Worm (Caenorhabditis elegans) whole organism, mixed stage, embryonic: ENCODE results near the gene Y6G8.5.

ENCODE experiments used
- M03D4.4 ChIP-seq: sonication (generic microtip); optimal IDR thresholded peaks from 2 replicates; lab custom pipeline; 2017; ENCODE audit warnings: mild to moderate bottlenecking, missing genetic modification characterization, missing compliant biosample characterization
- bed-3 ChIP-seq: fragments of 200-800 bp; sonication (Bioruptor generic); optimal IDR thresholded peaks from 3 replicates; lab custom pipeline; 2018; ENCODE audit warnings: mild to moderate bottlenecking, missing genetic modification characterization, moderate library complexity, missing compliant biosample characterization
- blmp-1 ChIP-seq: fragments of 150-350 bp; optimal IDR thresholded peaks from 2 replicates; lab custom pipeline; 2014; ENCODE audit warnings: missing biosample characterization, missing genetic modification characterization
- ceh-39 ChIP-seq: fragments of 150-350 bp; optimal IDR thresholded peaks from 2 replicates; lab custom pipeline; 2014; ENCODE audit warnings: missing biosample characterization, missing genetic modification characterization
- ceh-43 ChIP-seq: fragments of 200-800 bp; sonication (Bioruptor generic); optimal IDR thresholded peaks from 2 replicates; lab custom pipeline; 2018; ENCODE audit warnings: mild to moderate bottlenecking, missing genetic modification characterization, moderate library complexity, missing compliant biosample characterization
- ceh-83 ChIP-seq: fragments of 200-800 bp; sonication (Bioruptor generic); optimal IDR thresholded peaks from 2 replicates; lab custom pipeline; 2018; ENCODE audit warnings: mild to moderate bottlenecking, missing genetic modification characterization, missing compliant biosample characterization
- cnd-1 ChIP-seq: fragments of 200-800 bp; sonication (Bioruptor generic); optimal IDR thresholded peaks from 2 replicates; lab custom pipeline; 2018; ENCODE audit warnings: mild to moderate bottlenecking, missing genetic modification characterization, missing compliant biosample characterization
- drap-1 ChIP-seq: fragments of 200-800 bp; sonication (Bioruptor generic); optimal IDR thresholded peaks from 3 replicates; lab custom pipeline; 2018; ENCODE audit warnings: mild to moderate bottlenecking, missing genetic modification characterization, missing compliant biosample characterization
- elt-1 ChIP-seq: sonication (generic microtip); optimal IDR thresholded peaks from 2 replicates; lab custom pipeline; 2017; ENCODE audit warnings: missing genetic modification characterization, mild to moderate bottlenecking, missing compliant biosample characterization, antibody characterized with exemption, moderate library complexity, borderline replicate concordance; ENCODE audit not compliant: insufficient read depth
- elt-3 ChIP-seq: fragments of 150-350 bp; optimal IDR thresholded peaks from 2 replicates; lab custom pipeline; 2014; ENCODE audit warnings: missing biosample characterization, missing genetic modification characterization
- flh-1 ChIP-seq: fragments of 200-800 bp; sonication (Bioruptor generic); optimal IDR thresholded peaks from 2 replicates; lab custom pipeline; 2018; ENCODE audit warnings: mild to moderate bottlenecking, missing genetic modification characterization, moderate library complexity, missing compliant biosample characterization
- ham-2 ChIP-seq: fragments of 200-800 bp; sonication (Bioruptor generic); optimal IDR thresholded peaks from 2 replicates; lab custom pipeline; 2018; ENCODE audit warnings: mild to moderate bottlenecking, missing genetic modification characterization, missing compliant biosample characterization
- hlh-1 ChIP-seq: fragments of 150-350 bp; optimal IDR thresholded peaks from 2 replicates; lab custom pipeline; 2014; ENCODE audit warnings: missing biosample characterization, missing genetic modification reagents, missing genetic modification characterization
- lin-13 ChIP-seq: fragments of 150-350 bp; optimal IDR thresholded peaks from 2 replicates; lab custom pipeline; 2014; ENCODE audit warnings: missing biosample characterization, missing genetic modification characterization
- lin-32 ChIP-seq: fragments of 200-800 bp; sonication (Bioruptor generic); optimal IDR thresholded peaks from 2 replicates; lab custom pipeline; 2018; ENCODE audit warnings: mild to moderate bottlenecking, missing genetic modification characterization, missing compliant biosample characterization
- lsy-2 ChIP-seq: fragments of 150-350 bp; optimal IDR thresholded peaks from 2 replicates; lab custom pipeline; 2014; ENCODE audit warnings: missing biosample characterization, missing genetic modification characterization
- mab-5 ChIP-seq: fragments of 150-350 bp; optimal IDR thresholded peaks from 2 replicates; lab custom pipeline; 2014; ENCODE audit warnings: missing biosample characterization, missing genetic modification characterization
- mls-2 ChIP-seq: sonication (generic microtip); optimal IDR thresholded peaks from 2 replicates; lab custom pipeline; 2016; ENCODE audit warnings: mild to moderate bottlenecking, missing genetic modification characterization, moderate library complexity, missing compliant biosample characterization
- nhr-12 ChIP-seq: fragments of 150-350 bp; optimal IDR thresholded peaks from 2 replicates; lab custom pipeline; 2014; ENCODE audit warnings: missing biosample characterization, missing genetic modification characterization
- nhr-2 ChIP-seq: fragments of 150-350 bp; optimal IDR thresholded peaks from 2 replicates; lab custom pipeline; 2014; ENCODE audit warnings: missing biosample characterization, missing genetic modification characterization
- nhr-237 ChIP-seq: fragments of 150-350 bp; optimal IDR thresholded peaks from 2 replicates; lab custom pipeline; 2014; ENCODE audit warnings: missing biosample characterization, missing genetic modification characterization
- nhr-28 ChIP-seq: fragments of 150-350 bp; optimal IDR thresholded peaks from 2 replicates; lab custom pipeline; 2014; ENCODE audit warnings: missing biosample characterization, missing genetic modification characterization
- nhr-76 ChIP-seq: sonication (generic microtip); optimal IDR thresholded peaks from 2 replicates; lab custom pipeline; 2017; ENCODE audit warnings: missing biosample characterization, missing genetic modification characterization
- pha-4 ChIP-seq: fragments of 150-350 bp; optimal IDR thresholded peaks from 2 replicates; lab custom pipeline; 2018; ENCODE audit warnings: missing biosample characterization, missing genetic modification reagents, missing genetic modification characterization
- sem-2 ChIP-seq: fragments of 200-800 bp; sonication (Bioruptor generic); optimal IDR thresholded peaks from 2 replicates; lab custom pipeline; 2018; ENCODE audit warnings: mild to moderate bottlenecking, missing genetic modification characterization, missing compliant biosample characterization
- snpc-4 ChIP-seq: fragments of 150-350 bp; optimal IDR thresholded peaks from 2 replicates; lab custom pipeline; 2014; ENCODE audit warnings: missing biosample characterization, missing genetic modification characterization
- sptf-1 ChIP-seq: sonication (generic microtip); optimal IDR thresholded peaks from 2 replicates; lab custom pipeline; 2017; ENCODE audit warnings: mild to moderate bottlenecking, missing genetic modification characterization, moderate library complexity, missing compliant biosample characterization
- tbx-8 ChIP-seq: fragments of 200-800 bp; sonication (Bioruptor generic); optimal IDR thresholded peaks from 2 replicates; lab custom pipeline; 2018; ENCODE audit warnings: mild to moderate bottlenecking, missing genetic modification characterization, moderate library complexity, missing compliant biosample characterization
- unc-39 ChIP-seq: fragments of 150-350 bp; optimal IDR thresholded peaks from 2 replicates; lab custom pipeline; 2014; ENCODE audit warnings: missing biosample characterization, missing genetic modification characterization
- unc-62 ChIP-seq: fragments of 150-350 bp; optimal IDR thresholded peaks from 2 replicates; lab custom pipeline; 2014; ENCODE audit warnings: missing biosample characterization, missing genetic modification reagents, missing genetic modification characterization
- zip-8 ChIP-seq: fragments of 150-350 bp; optimal IDR thresholded peaks from 2 replicates; lab custom pipeline; 2014; ENCODE audit warnings: missing biosample characterization, missing genetic modification characterization

The Y6G8.5 gene

DNA sequence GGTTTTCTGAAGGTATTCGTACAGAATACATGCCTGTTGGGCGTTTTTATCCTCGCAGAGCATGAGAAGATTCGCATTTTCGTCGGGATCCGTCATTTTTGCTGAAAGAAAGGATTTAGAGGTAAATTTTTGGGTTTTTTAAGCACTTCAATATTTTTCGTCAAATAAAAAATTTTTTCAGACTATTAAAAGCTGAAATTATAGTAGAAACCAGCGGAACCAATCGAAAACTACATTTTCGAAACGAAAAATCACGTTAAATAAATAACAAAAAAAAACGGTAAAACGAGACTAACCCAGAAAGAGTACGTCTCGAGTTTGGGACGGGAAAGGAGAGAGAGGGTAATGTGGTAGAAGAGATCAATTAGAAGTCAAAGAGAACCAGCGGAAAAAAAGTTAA is 34.9 kb upstream of the Y6G8.5 start, which contains the start of gene fbxa-192:
fbxa-192 (minus strand) TSS at position 101 of the 400 bp plus-strand sequence.
- TF ChIP-seq pha-4 (tag; lab: Kevin White, UChicago) (no peak), lsy-2 (tag; lab: Kevin White, UChicago) (no peak), sptf-1 (tag; lab: Kevin White, UChicago) (no peak), lin-13 (tag; lab: Kevin White, UChicago) (no peak), ceh-83 (GFP tag; lab: Kevin White, UChicago) (no peak), zip-8 (tag; lab: Kevin White, UChicago) (no peak), nhr-2 (tag; lab: Kevin White, UChicago) (no peak), nhr-12 (tag; lab: Kevin White, UChicago) (no peak), blmp-1 (no peak), elt-3 (tag; lab: Kevin White, UChicago) (no peak), unc-39 (tag; lab: Kevin White, UChicago) (no peak), mls-2 (tag; lab: Kevin White, UChicago) (no peak), elt-1 (no peak), nhr-76 (no peak), nhr-28 (no peak), unc-62 (no peak), mab-5 (tag; lab: Kevin White, UChicago) (no peak), lin-32 (no peak), drap-1 (GFP tag; lab: Kevin White, UChicago) (no peak), flh-1 (no peak)

DNA sequence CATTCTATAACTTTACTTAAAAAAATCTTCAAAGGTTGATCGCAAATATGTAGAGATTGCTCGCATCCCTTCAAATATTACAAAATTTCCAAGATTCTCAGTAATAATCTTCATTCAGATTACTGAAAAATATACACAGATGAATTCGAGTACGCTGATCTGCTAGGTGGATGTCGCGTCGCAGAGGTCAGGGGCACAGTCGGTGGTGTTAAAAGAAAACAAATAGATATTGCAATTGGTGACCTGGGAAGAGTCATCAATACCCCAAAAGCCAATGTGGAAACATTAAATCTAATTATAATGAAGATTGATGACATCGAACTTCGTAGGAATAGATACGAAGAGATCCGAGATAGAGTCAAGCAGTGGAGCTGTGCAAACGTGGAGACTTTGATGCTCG is 13.1 kb upstream of the Y6G8.5 start, which contains the start of gene F57G4.10:
F57G4.10 (plus strand) TSS at position 301 of the 400 bp plus-strand sequence.
- TF ChIP-seq elt-3 (tag; lab: Kevin White, UChicago) = no peak
- no peak for TF ChIP-seq bed-3 (GFP tag; lab: Kevin White, UChicago)
- TF ChIP-seq sem-2 (GFP tag; lab: Kevin White, UChicago) = no peak
- TF ChIP-seq snpc-4 (tag; lab: Kevin White, UChicago) = no peak
- TF ChIP-seq nhr-2 (tag; lab: Kevin White, UChicago) = no peak
- TF ChIP-seq nhr-12 (tag; lab: Kevin White, UChicago) = no peak
- TF ChIP-seq mls-2 (tag; lab: Kevin White, UChicago) = no peak
- no peak for TF ChIP-seq mab-5 (tag; lab: Kevin White, UChicago)
- TF ChIP-seq elt-1 = no peak
- no peak for TF ChIP-seq nhr-237 (tag; lab: Kevin White, UChicago)
- no peak for TF ChIP-seq blmp-1
- no peak for TF ChIP-seq unc-62
- TF ChIP-seq unc-39 (tag; lab: Kevin White, UChicago) = no peak
- no peak for TF ChIP-seq tbx-8 (GFP tag; lab: Kevin White, UChicago)
- no peak for TF ChIP-seq lin-13 (tag; lab: Kevin White, UChicago)
- TF ChIP-seq ceh-43 (GFP tag; lab: Kevin White, UChicago) = no peak
- TF ChIP-seq drap-1 (GFP tag; lab: Kevin White, UChicago) = no peak
- TF ChIP-seq ceh-39 (tag; lab: Kevin White, UChicago) = no peak

DNA sequence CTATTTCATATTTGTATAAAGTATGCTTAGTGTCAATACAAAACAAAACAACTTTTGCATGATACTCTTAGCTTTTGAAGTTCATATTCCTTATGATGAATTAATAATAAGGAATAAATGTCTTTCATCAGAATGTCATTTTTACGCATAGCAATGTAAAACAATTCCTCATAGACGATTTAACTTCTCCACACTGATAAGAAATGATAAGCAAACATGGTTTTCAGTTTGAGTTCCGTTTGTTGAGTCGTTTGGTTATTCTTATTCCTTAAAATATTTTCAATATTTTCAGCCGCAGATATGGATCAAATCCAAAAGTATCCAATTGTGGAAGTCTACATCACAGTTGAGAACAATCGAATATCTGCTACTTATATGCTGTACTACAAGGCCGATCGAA is 9.4 kb upstream of the Y6G8.5 start, which contains the start of gene F57G4.11:
F57G4.11 (plus strand) TSS at position 301 of the 400 bp plus-strand sequence.
- TF ChIP-seq tbx-8 (GFP tag; lab: Kevin White, UChicago) = no peak
- no peak for TF ChIP-seq elt-3 (tag; lab: Kevin White, UChicago)
- TF ChIP-seq hlh-1 (tag; lab: Kevin White, UChicago) = no peak
- TF ChIP-seq sptf-1 (tag; lab: Kevin White, UChicago) = no peak
- TF ChIP-seq unc-62 = no peak
- TF ChIP-seq snpc-4 (tag; lab: Kevin White, UChicago) = no peak
- no peak for TF ChIP-seq cnd-1
- TF ChIP-seq pha-4 (tag; lab: Kevin White, UChicago) = no peak
- no peak for TF ChIP-seq ham-2
- no peak for TF ChIP-seq sem-2 (GFP tag; lab: Kevin White, UChicago)
- TF ChIP-seq mls-2 (tag; lab: Kevin White, UChicago) = no peak
- no peak for TF ChIP-seq M03D4.4 (tag; lab: Kevin White, UChicago)
- no peak for TF ChIP-seq lin-13 (tag; lab: Kevin White, UChicago)
- TF ChIP-seq elt-1 = no peak
- TF ChIP-seq zip-8 (tag; lab: Kevin White, UChicago) = no peak

DNA sequence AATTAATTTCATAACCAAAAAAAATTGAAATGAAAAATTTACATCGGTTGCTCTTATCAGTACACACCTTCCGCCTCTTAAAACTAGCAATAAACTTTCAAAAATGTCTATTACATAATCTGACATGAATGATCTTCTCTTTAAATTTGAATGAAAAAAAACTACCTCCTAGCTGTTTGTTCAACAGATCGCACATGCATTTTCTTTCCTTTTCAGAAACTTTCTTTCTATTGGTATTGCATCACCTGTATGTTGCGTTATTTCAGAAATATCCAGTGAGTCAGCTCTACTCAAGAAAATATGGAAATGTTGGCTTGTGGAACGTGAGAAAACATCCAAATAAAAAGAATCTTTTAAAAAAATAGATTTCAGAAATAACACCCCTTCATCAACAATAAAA is 7.7 kb upstream of the Y6G8.5 start, which contains the start of gene F57G4.1:
F57G4.1 (plus strand) TSS at position 301 of the 400 bp plus-strand sequence.
- TF ChIP-seq nhr-12 (tag; lab: Kevin White, UChicago) (no peak), sem-2 (GFP tag; lab: Kevin White, UChicago) (no peak), nhr-2 (tag; lab: Kevin White, UChicago) (no peak), lsy-2 (tag; lab: Kevin White, UChicago) (no peak)
